Worm (Caenorhabditis elegans) whole organism, L4 larva: ENCODE data around the gene acl-7.

Experiments used
- arid-1 ChIP-seq: fragments of 200-800 bp; sonication (Bioruptor generic); conservative IDR thresholded peaks from 2 replicates; pipeline ENCODE4 v1.3.6; 2022; ENCODE audit warnings: missing genetic modification reagents, missing genetic modification characterization, missing compliant biosample characterization
- fos-1 ChIP-seq: fragments of 150-350 bp; optimal IDR thresholded peaks from 2 replicates; lab custom pipeline; 2014; ENCODE audit warnings: missing biosample characterization, missing genetic modification characterization
- lin-15B ChIP-seq: fragments of 150-350 bp; sonication (generic microtip); optimal IDR thresholded peaks from 3 replicates; lab custom pipeline; 2014; ENCODE audit warnings: missing biosample characterization, missing genetic modification characterization
- nhr-11 ChIP-seq: fragments of 150-350 bp; optimal IDR thresholded peaks from 2 replicates; lab custom pipeline; 2014; ENCODE audit warnings: missing biosample characterization, missing genetic modification characterization
- nhr-237 ChIP-seq: sonication (generic microtip); optimal IDR thresholded peaks from 2 replicates; lab custom pipeline; 2017; ENCODE audit warnings: missing biosample characterization, missing genetic modification characterization
- php-3 ChIP-seq: fragments of 200-800 bp; sonication (Bioruptor generic); IDR thresholded peaks from 2 replicates; pipeline ENCODE4 v1.3.6; 2022; ENCODE audit warnings: missing genetic modification reagents, missing genetic modification characterization, missing compliant biosample characterization
- sdz-12 ChIP-seq: fragments of 200-800 bp; sonication (Bioruptor generic); optimal IDR thresholded peaks from 2 replicates; lab custom pipeline; 2018; ENCODE audit warnings: mild to moderate bottlenecking, missing genetic modification characterization, missing compliant biosample characterization
- snpc-4 ChIP-seq: fragments of 150-350 bp; optimal IDR thresholded peaks from 2 replicates; lab custom pipeline; 2014; ENCODE audit warnings: missing biosample characterization, missing genetic modification characterization
- unc-130 ChIP-seq: sonication (generic microtip); optimal IDR thresholded peaks from 2 replicates; lab custom pipeline; 2016; ENCODE audit warnings: missing genetic modification reagents, missing genetic modification characterization, missing compliant biosample characterization

ce11 chrII:12808746-12809145 lies 7.5 kb downstream of the acl-7 start:
- TF ChIP-seq php-3 (GFP tag; lab: Robert Waterston, UW): no peak
- TF ChIP-seq fos-1 (tag; lab: Kevin White, UChicago): no peak
- TF ChIP-seq arid-1 (GFP tag; lab: Robert Waterston, UW): no peak
- no peak for TF ChIP-seq lin-15B
- TF ChIP-seq snpc-4 (tag; lab: Kevin White, UChicago): no peak
- TF ChIP-seq nhr-11 (tag; lab: Kevin White, UChicago): no peak
- TF ChIP-seq sdz-12 (GFP tag; lab: Kevin White, UChicago): no peak
- TF ChIP-seq unc-130 (GFP tag; lab: Kevin White, UChicago): no peak
- no peak for TF ChIP-seq nhr-237 (tag; lab: Kevin White, UChicago)
